Worm (Caenorhabditis elegans): Measurements from ENCODE around the gene srx-108.

The srx-108 gene

DNA sequence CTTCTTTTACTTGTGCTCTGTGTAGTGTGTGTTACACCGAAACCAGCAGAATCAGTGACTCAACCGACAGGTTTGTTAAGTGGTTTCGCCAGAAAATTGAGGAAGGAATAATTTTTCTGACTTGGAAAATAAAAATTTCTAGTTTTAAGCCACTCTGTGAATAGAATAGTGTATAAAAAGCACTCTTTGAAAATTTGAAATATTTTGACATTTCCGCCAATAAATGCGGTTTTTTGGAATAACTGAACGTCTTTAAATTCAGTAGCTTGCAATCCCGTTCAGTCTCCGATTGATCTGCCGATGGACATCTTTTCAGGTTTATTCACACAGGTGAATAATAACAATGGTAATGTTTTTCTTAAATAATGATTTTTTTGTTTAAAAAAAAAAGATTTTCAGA is 41.0 kb upstream of the srx-108 start, which contains the start of gene F19B10.3:
F19B10.3 (plus strand) TSS at position 301 of the 400 bp plus-strand sequence.
- no peak for TF ChIP-seq ets-5 (GFP tag; IDR thresholded peaks at IDR 0.05)
- no peak for TF ChIP-seq nhr-77 (tag; optimal IDR thresholded peaks at IDR 0.05)
- TF ChIP-seq hlh-4 (tag; optimal IDR thresholded peaks at IDR 0.05) = no peak
- TF ChIP-seq efl-1 (optimal IDR thresholded peaks at IDR 0.05) = no peak
- TF ChIP-seq efl-1 (GFP tag; optimal IDR thresholded peaks at IDR 0.05 in 1 of 2) = peak in 1 of 2 experiments; percentile 29
- no peak for TF ChIP-seq ceh-63 (GFP tag; optimal IDR thresholded peaks at IDR 0.05)

DNA sequence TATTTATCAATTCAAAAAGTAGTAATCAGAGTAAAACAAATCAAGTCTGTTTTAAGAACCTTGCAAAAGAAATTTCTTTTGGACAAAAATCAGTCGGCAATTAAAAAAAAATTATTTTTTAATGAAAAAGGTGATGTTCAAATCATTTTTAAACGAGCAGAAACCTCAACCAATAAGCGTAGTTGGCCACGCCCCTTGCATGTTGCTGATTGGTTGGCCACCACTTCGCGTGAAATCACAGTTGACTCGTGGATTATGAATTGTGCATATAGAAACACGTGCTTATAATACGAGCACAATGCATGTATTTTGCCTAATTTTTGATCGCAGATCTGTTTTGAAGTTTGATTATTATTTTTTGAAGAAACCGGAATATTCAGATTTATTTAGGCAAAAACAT is 40.2 kb upstream of the srx-108 start:
- TF ChIP-seq snpc-4 (tag; optimal IDR thresholded peaks at IDR 0.05) (no peak), ceh-88 (GFP tag; IDR thresholded peaks at IDR 0.05) (no peak), ceh-8 (GFP tag; optimal IDR thresholded peaks at IDR 0.05) (no peak), hlh-4 (tag; optimal IDR thresholded peaks at IDR 0.05) (no peak), ztf-11 (tag; optimal IDR thresholded peaks at IDR 0.05) (no peak), mep-1 (tag; optimal IDR thresholded peaks at IDR 0.05) (no peak), unc-30 (tag; optimal IDR thresholded peaks at IDR 0.05) (no peak), mab-9 (GFP tag; IDR thresholded peaks at IDR 0.05) (no peak), unc-62 (GFP tag; optimal IDR thresholded peaks at IDR 0.05) (no peak), sptf-1 (tag; optimal IDR thresholded peaks at IDR 0.05) (no peak)

DNA sequence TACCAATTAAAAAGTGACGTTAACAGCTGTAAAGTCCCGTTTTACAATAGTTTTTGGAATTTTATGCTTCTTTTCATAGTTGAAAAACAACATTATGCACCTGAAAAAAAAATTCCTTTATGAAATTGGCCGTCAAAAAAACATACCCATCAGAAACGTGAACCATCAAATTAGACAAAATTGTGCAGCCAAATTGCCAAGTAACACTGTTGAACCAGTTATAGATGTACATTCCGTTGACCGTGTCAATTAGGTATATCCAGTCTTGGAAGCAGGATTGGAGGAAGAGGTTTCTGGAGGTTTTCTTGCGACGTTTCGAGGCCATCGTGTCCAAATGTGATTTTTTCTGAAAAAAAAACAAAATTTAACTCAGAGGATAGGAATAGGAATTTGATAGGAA is 36.1 kb upstream of the srx-108 start, which contains the start of gene srx-97:
srx-97 (minus strand) TSS at position 101 of the 400 bp plus-strand sequence.
- TF ChIP-seq efl-1 (optimal IDR thresholded peaks at IDR 0.05) = no peak
- no peak for TF ChIP-seq efl-1 (GFP tag; optimal IDR thresholded peaks at IDR 0.05 in 1 of 2)
- no peak for TF ChIP-seq mef-2 (tag; optimal IDR thresholded peaks at IDR 0.05)
- TF ChIP-seq nhr-47 (tag; optimal IDR thresholded peaks at IDR 0.05) = no peak
- no peak for TF ChIP-seq unc-130 (tag; optimal IDR thresholded peaks at IDR 0.05)
- TF ChIP-seq vab-15 (tag; optimal IDR thresholded peaks at IDR 0.05) = no peak
- TF ChIP-seq dsc-1 (tag; optimal IDR thresholded peaks at IDR 0.05) = no peak
- no peak for TF ChIP-seq egl-27 (tag; optimal IDR thresholded peaks at IDR 0.05)
- no peak for TF ChIP-seq skn-1 (tag; optimal IDR thresholded peaks at IDR 0.05)
- TF ChIP-seq xbp-1 (tag; optimal IDR thresholded peaks at IDR 0.05) = no peak
- no peak for TF ChIP-seq nhr-20 (tag; optimal IDR thresholded peaks at IDR 0.05)
- TF ChIP-seq hlh-17 (GFP tag; optimal IDR thresholded peaks at IDR 0.05; ENCODE audit: borderline replicate concordance) = no peak
- TF ChIP-seq lin-14 (GFP tag; optimal IDR thresholded peaks at IDR 0.05) = no peak
- TF ChIP-seq alr-1 (tag; optimal IDR thresholded peaks at IDR 0.05; ENCODE audit: borderline replicate concordance) = no peak

DNA sequence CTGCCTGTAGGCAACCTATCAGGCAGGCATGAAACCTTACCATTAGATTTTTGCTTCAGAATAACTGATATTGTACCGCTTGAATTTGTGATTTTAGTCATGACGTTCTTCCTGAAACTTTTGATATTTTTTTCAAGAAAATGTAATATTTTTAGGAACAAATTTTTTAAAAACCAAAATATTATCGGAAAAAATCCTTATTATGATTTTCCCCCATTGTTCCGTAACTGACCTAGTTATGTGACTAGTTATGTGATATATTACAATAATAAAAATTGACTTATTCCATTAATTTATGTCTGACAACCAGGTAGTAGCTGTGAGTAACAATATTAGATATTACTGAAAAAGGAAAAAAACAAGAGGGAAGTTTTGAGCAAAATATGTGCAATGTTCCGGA is 34.5 kb upstream of the srx-108 start, which contains the start of gene srx-98:
srx-98 (minus strand) TSS at position 101 of the 400 bp plus-strand sequence.
- no peak for TF ChIP-seq nhr-71 (tag; optimal IDR thresholded peaks at IDR 0.05)
- TF ChIP-seq swsn-7 (tag; optimal IDR thresholded peaks at IDR 0.05) = no peak
- TF ChIP-seq ceh-63 (GFP tag; optimal IDR thresholded peaks at IDR 0.05) = no peak
- no peak for TF ChIP-seq unc-98 (GFP tag; IDR thresholded peaks at IDR 0.05)
- TF ChIP-seq unc-62 (GFP tag; optimal IDR thresholded peaks at IDR 0.05) = no peak
- no peak for TF ChIP-seq nhr-85 (tag)
- no peak for TF ChIP-seq aly-2 (tag; optimal IDR thresholded peaks at IDR 0.05)
- no peak for TF ChIP-seq ets-5 (GFP tag; IDR thresholded peaks at IDR 0.05)
- no peak for TF ChIP-seq alr-1 (tag; optimal IDR thresholded peaks at IDR 0.05; ENCODE audit: borderline replicate concordance)
- no peak for TF ChIP-seq C04F5.9 (tag; optimal IDR thresholded peaks at IDR 0.05)
- no peak for TF ChIP-seq skn-1 (tag; optimal IDR thresholded peaks at IDR 0.05)

DNA sequence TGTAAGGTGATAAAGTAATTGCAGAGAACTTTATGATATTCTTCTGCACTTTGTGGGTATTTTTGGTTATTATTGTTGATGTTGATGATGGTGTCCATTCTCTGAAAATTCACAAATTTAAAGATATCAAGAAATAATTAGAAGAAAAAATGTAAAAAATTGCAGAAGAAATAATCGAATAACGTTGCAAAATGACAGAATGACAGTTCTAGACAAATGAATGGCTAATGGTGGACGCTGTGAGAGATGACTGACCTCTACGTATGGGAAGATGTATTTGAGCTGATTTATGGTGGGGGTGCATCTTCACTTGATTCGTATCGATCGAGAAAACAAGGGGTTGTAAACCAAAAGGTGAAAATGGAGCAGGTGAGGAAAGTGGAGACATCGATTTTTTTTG is 31.9 kb upstream of the srx-108 start, which contains the start of gene sea-1:
sea-1 (minus strand) TSS at position 101 of the 400 bp plus-strand sequence.
- TF ChIP-seq unc-30 (tag; optimal IDR thresholded peaks at IDR 0.05) (no peak), zip-4 (GFP tag; optimal IDR thresholded peaks at IDR 0.05) (no peak), pqm-1 (tag; optimal IDR thresholded peaks at IDR 0.05) (no peak), nhr-85 (tag) (no peak), dsc-1 (tag; optimal IDR thresholded peaks at IDR 0.05) (no peak), egl-13 (tag; optimal IDR thresholded peaks at IDR 0.05) (no peak), swsn-7 (tag; optimal IDR thresholded peaks at IDR 0.05) (no peak), blmp-1 (tag; optimal IDR thresholded peaks at IDR 0.05) (no peak), nhr-77 (tag; optimal IDR thresholded peaks at IDR 0.05) (no peak), unc-98 (GFP tag; IDR thresholded peaks at IDR 0.05) (no peak), alr-1 (tag; optimal IDR thresholded peaks at IDR 0.05; ENCODE audit: borderline replicate concordance) (no peak), mab-9 (GFP tag; IDR thresholded peaks at IDR 0.05) (no peak), mdl-1 (tag; optimal IDR thresholded peaks at IDR 0.05) (no peak), lin-14 (GFP tag; optimal IDR thresholded peaks at IDR 0.05) (no peak)

All from whole organism, L1 larva.